Worm (Caenorhabditis elegans) whole organism, L4 larva: ENCODE measurements around the gene fipr-4.
A peak's percentile ranks its signal among the peaks of the same experiment; 100 is the strongest.

Experiments used
- F37D6.2 ChIP-seq: sonication (generic microtip); optimal IDR thresholded peaks from 2 replicates; lab custom pipeline; 2016; ENCODE audit warnings: mild to moderate bottlenecking, missing genetic modification characterization, missing compliant biosample characterization
- F44E2.7 ChIP-seq: fragments of 200-800 bp; sonication (Bioruptor generic); IDR thresholded peaks from 2 replicates; pipeline ENCODE4 v2.1.2; 2022; ENCODE audit warnings: missing genetic modification characterization, missing compliant biosample characterization
- F49E8.2 ChIP-seq: sonication (generic microtip); optimal IDR thresholded peaks from 2 replicates; lab custom pipeline; 2016; ENCODE audit warnings: missing compliant biosample characterization, mild to moderate bottlenecking, missing genetic modification characterization, borderline replicate concordance
- T20F7.1 ChIP-seq: fragments of 200-800 bp; sonication (Bioruptor generic); optimal IDR thresholded peaks from 2 replicates; lab custom pipeline; 2018; ENCODE audit warnings: mild to moderate bottlenecking, missing genetic modification characterization, missing compliant biosample characterization
- Y105C5A.15 ChIP-seq: fragments of 200-800 bp; sonication (Bioruptor generic); IDR thresholded peaks from 2 replicates; pipeline ENCODE4 v1.3.6; 2022; ENCODE audit warnings: missing genetic modification characterization, missing compliant biosample characterization
- Y48G9A.11 ChIP-seq: fragments of 200-800 bp; sonication (Bioruptor generic); IDR thresholded peaks from 2 replicates; pipeline ENCODE4 v1.3.6; 2022; ENCODE audit warnings: missing genetic modification reagents, missing genetic modification characterization, missing compliant biosample characterization
- Y5F2A.4 ChIP-seq: fragments of 200-800 bp; sonication (Bioruptor generic); optimal IDR thresholded peaks from 2 replicates; lab custom pipeline; 2018; ENCODE audit warnings: mild to moderate bottlenecking, missing genetic modification characterization, missing compliant biosample characterization
- Y75B8A.6 ChIP-seq: fragments of 200-800 bp; sonication (Bioruptor generic); IDR thresholded peaks from 2 replicates; pipeline ENCODE4 v1.3.6; 2022; ENCODE audit warnings: missing genetic modification reagents, missing genetic modification characterization, missing compliant biosample characterization
- aha-1 ChIP-seq: fragments of 150-350 bp; peaks from one replicate; lab custom pipeline; 2014; ENCODE audit warnings: missing biosample characterization, missing genetic modification characterization
- ceh-28 ChIP-seq: fragments of 150-350 bp; optimal IDR thresholded peaks from 2 replicates; lab custom pipeline; 2014; ENCODE audit warnings: missing biosample characterization, missing genetic modification reagents, missing genetic modification characterization
- ceh-62 ChIP-seq: sonication (generic microtip); optimal IDR thresholded peaks from 2 replicates; lab custom pipeline; 2017; ENCODE audit warnings: missing biosample characterization, missing genetic modification characterization
- ces-1 ChIP-seq: fragments of 150-350 bp; sonication (generic microtip); optimal IDR thresholded peaks from 4 replicates; lab custom pipeline; 2014; ENCODE audit warnings: missing biosample characterization, missing genetic modification reagents, missing genetic modification characterization
- cey-2 ChIP-seq: sonication (generic microtip); optimal IDR thresholded peaks from 3 replicates; lab custom pipeline; 2017; ENCODE audit warnings: missing genetic modification characterization, mild to moderate bottlenecking, missing compliant biosample characterization, antibody characterized with exemption, borderline replicate concordance; ENCODE audit not compliant: insufficient read depth
- daf-12 ChIP-seq: fragments of 150-350 bp; optimal IDR thresholded peaks from 2 replicates; lab custom pipeline; 2014; ENCODE audit warnings: missing biosample characterization, missing genetic modification reagents, missing genetic modification characterization
- daf-16 ChIP-seq, 3 experiments: sonication (generic microtip); optimal IDR thresholded peaks; 2 replicates each; lab custom pipeline; 2016 to 2017; ENCODE audit warnings: missing genetic modification characterization in 3 of 3, missing genetic modification reagents in 3 of 3, mild to moderate bottlenecking in 2 of 3, missing compliant biosample characterization in 2 of 3, missing biosample characterization in 1 of 3, moderate library complexity in 1 of 3
- dmd-6 ChIP-seq: fragments of 200-800 bp; sonication (Bioruptor generic); IDR thresholded peaks from 2 replicates; pipeline ENCODE4 v1.3.6; 2022; ENCODE audit warnings: missing genetic modification reagents, missing genetic modification characterization, missing compliant biosample characterization
- dve-1 ChIP-seq: sonication (generic microtip); optimal IDR thresholded peaks from 2 replicates; lab custom pipeline; 2017; ENCODE audit warnings: antibody characterized with exemption, mild to moderate bottlenecking, missing genetic modification characterization, missing compliant biosample characterization; ENCODE audit not compliant: insufficient read depth
- egl-27 ChIP-seq: sonication (generic microtip); optimal IDR thresholded peaks from 3 replicates; lab custom pipeline; 2017; ENCODE audit warnings: missing biosample characterization, missing genetic modification reagents, missing genetic modification characterization
- fkh-10 ChIP-seq: fragments of 150-350 bp; optimal IDR thresholded peaks from 2 replicates; lab custom pipeline; 2014; ENCODE audit warnings: missing biosample characterization, missing genetic modification reagents, missing genetic modification characterization
- gei-8 ChIP-seq: fragments of 200-800 bp; sonication (Bioruptor generic); optimal IDR thresholded peaks from 2 replicates; lab custom pipeline; 2018; ENCODE audit warnings: mild to moderate bottlenecking, missing genetic modification characterization, missing compliant biosample characterization
- hif-1 ChIP-seq, 2 experiments: sonication (generic microtip); optimal IDR thresholded peaks; 2 replicates each; lab custom pipeline; 2016 to 2017; ENCODE audit warnings: missing compliant biosample characterization in 2 of 2, missing genetic modification characterization in 2 of 2, missing genetic modification reagents in 2 of 2, missing genotype in 2 of 2, mild to moderate bottlenecking in 1 of 2
- hmg-1.1 ChIP-seq: fragments of 200-800 bp; sonication (Bioruptor generic); IDR thresholded peaks from 2 replicates; pipeline ENCODE4 v1.3.6; 2022; ENCODE audit warnings: missing genetic modification reagents, missing genetic modification characterization, missing compliant biosample characterization
- lin-1 ChIP-seq: fragments of 200-800 bp; sonication (Bioruptor generic); IDR thresholded peaks from 2 replicates; pipeline ENCODE4 v1.3.6; 2022; ENCODE audit warnings: missing genetic modification reagents, missing genetic modification characterization, missing compliant biosample characterization
- lin-13 ChIP-seq: fragments of 150-350 bp; optimal IDR thresholded peaks from 2 replicates; lab custom pipeline; 2014; ENCODE audit warnings: missing biosample characterization, missing genetic modification reagents, missing genetic modification characterization
- lsy-2 ChIP-seq, 2 experiments: fragments of 150-350 bp in 1 of 2; sonication (generic microtip) in 1 of 2; optimal IDR thresholded peaks; 2 replicates each; lab custom pipeline; 2014 to 2017; ENCODE audit warnings: missing biosample characterization in 2 of 2, missing genetic modification characterization in 2 of 2
- mdt-29 ChIP-seq: fragments of 200-800 bp; sonication (Bioruptor generic); IDR thresholded peaks from 2 replicates; pipeline ENCODE4 v1.3.6; 2022; ENCODE audit warnings: missing genetic modification reagents, missing genetic modification characterization, missing compliant biosample characterization
- mxl-3 ChIP-seq: fragments of 200-800 bp; sonication (Bioruptor generic); optimal IDR thresholded peaks from 2 replicates; lab custom pipeline; 2018; ENCODE audit warnings: mild to moderate bottlenecking, missing genetic modification characterization, missing compliant biosample characterization
- nhr-10 ChIP-seq: fragments of 150-350 bp; optimal IDR thresholded peaks from 2 replicates; lab custom pipeline; 2014; ENCODE audit warnings: missing biosample characterization, missing genetic modification characterization
- nhr-102 ChIP-seq: sonication (generic microtip); optimal IDR thresholded peaks from 2 replicates; lab custom pipeline; 2016; ENCODE audit warnings: mild to moderate bottlenecking, missing genetic modification characterization, moderate library complexity, missing compliant biosample characterization
- nhr-11 ChIP-seq: fragments of 150-350 bp; optimal IDR thresholded peaks from 2 replicates; lab custom pipeline; 2014; ENCODE audit warnings: missing biosample characterization, missing genetic modification characterization
- nhr-111 ChIP-seq: fragments of 200-800 bp; sonication (Bioruptor generic); optimal IDR thresholded peaks from 2 replicates; lab custom pipeline; 2018; ENCODE audit warnings: mild to moderate bottlenecking, missing genetic modification characterization, missing compliant biosample characterization
- nhr-48 ChIP-seq: sonication (generic microtip); optimal IDR thresholded peaks from 2 replicates; lab custom pipeline; 2016; ENCODE audit warnings: mild to moderate bottlenecking, missing genetic modification characterization, missing compliant biosample characterization
- nhr-6 ChIP-seq: fragments of 150-350 bp; optimal IDR thresholded peaks from 2 replicates; lab custom pipeline; 2014; ENCODE audit warnings: missing biosample characterization, missing genetic modification characterization
- nhr-76 ChIP-seq: fragments of 150-350 bp; optimal IDR thresholded peaks from 2 replicates; lab custom pipeline; 2014; ENCODE audit warnings: missing biosample characterization, missing genetic modification characterization
- nhr-77 ChIP-seq: fragments of 150-350 bp; optimal IDR thresholded peaks from 2 replicates; lab custom pipeline; 2014; ENCODE audit warnings: missing biosample characterization, missing genetic modification characterization
- pha-4 ChIP-seq, 2 experiments: fragments of 150-350 bp in 1 of 2; fragments of 200-800 bp in 1 of 2; sonication (Bioruptor generic) in 1 of 2; IDR thresholded peaks in 1 of 2; optimal IDR thresholded peaks in 1 of 2; 2 replicates each; pipeline versions ENCODE4 v1.3.6 to Lab custom; 2014 to 2022; ENCODE audit warnings: missing genetic modification characterization in 2 of 2, missing genetic modification reagents in 2 of 2, missing biosample characterization in 1 of 2, missing compliant biosample characterization in 1 of 2
- php-3 ChIP-seq: fragments of 200-800 bp; sonication (Bioruptor generic); IDR thresholded peaks from 2 replicates; pipeline ENCODE4 v1.3.6; 2022; ENCODE audit warnings: missing genetic modification reagents, missing genetic modification characterization, missing compliant biosample characterization
- rbr-2 ChIP-seq: sonication (generic microtip); optimal IDR thresholded peaks from 2 replicates; lab custom pipeline; 2016; ENCODE audit warnings: missing genotype, missing genetic modification characterization, missing compliant biosample characterization
- unc-39 ChIP-seq: sonication (generic microtip); optimal IDR thresholded peaks from 2 replicates; lab custom pipeline; 2017; ENCODE audit warnings: missing biosample characterization, missing genetic modification characterization
- vab-7 ChIP-seq: fragments of 200-800 bp; sonication (Bioruptor generic); IDR thresholded peaks from 2 replicates; pipeline ENCODE4 v1.3.6; 2022; ENCODE audit warnings: missing genetic modification reagents, missing genetic modification characterization, missing compliant biosample characterization
- zfp-2 ChIP-seq: sonication (generic microtip); optimal IDR thresholded peaks from 2 replicates; lab custom pipeline; 2016; ENCODE audit warnings: mild to moderate bottlenecking, missing genetic modification characterization, missing compliant biosample characterization
- zfp-3 ChIP-seq: fragments of 200-800 bp; sonication (Bioruptor generic); conservative IDR thresholded peaks from 2 replicates; pipeline ENCODE4 v1.3.6; 2022; ENCODE audit warnings: missing genetic modification reagents, missing genetic modification characterization, missing compliant biosample characterization

fipr-4 gene

DNA sequence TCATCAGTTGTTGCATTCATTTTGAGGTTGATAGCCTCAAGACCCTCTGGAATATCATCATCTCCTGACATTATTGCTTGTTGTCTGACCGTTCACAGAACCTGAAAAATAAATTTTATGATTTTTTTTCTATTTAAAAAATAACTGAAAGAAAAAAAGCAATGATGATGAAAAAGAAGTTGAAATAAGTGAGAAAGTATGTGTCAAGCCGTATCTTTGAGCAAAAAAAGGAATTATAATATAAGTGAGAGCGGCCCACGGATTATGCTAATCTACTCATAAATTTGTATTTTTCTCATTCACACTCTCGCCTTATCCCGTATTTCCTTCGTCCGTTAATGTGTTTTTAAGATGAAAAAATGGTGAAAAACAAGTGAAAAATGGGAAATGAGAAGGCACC, 42.0 kb upstream of the fipr-4 start, which contains the start of gene ric-4:
ric-4 (minus strand) TSS at position 101 of the 400 bp plus-strand sequence.
- no peak for TF ChIP-seq unc-39
- TF ChIP-seq nhr-10 (tag; lab: Kevin White, UChicago), result no peak
- no peak for TF ChIP-seq ceh-62 (tag; lab: Kevin White, UChicago)
- no peak for TF ChIP-seq nhr-102 (tag; lab: Kevin White, UChicago)
- TF ChIP-seq nhr-48 (tag; lab: Kevin White, UChicago), result no peak
- no peak for TF ChIP-seq hif-1 (tag; optimal IDR thresholded peaks at IDR 0.05; lab: Kevin White, UChicago)

DNA sequence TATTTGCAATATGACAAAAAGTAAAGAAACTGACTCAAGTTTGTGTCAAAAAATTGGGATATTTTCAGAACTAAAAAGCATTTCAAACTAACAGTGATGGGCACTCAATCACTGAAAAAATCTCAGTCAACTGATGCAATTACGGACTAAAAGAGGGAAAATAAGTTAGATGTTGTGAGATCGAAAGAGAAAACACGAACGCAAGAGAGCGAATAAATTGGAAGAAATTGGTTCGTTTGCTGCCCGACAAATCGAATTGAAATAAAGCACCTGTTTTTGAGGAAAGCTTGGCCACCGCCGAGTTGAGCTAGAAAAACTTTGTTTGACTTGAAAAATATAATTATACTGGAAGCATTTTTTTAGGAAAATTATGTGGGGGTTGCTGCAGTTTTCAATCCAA, 37.8 kb upstream of the fipr-4 start:
- TF ChIP-seq ces-1, result peak; percentile 54
- TF ChIP-seq Y5F2A.4, result no peak

- no peak for TF ChIP-seq lin-13 (GFP tag; lab: Kevin White, UChicago)
- TF ChIP-seq ces-1, result peak; percentile 73
- TF ChIP-seq aha-1 (tag; lab: Kevin White, UChicago), result no peak
Measured at ce11 chrV:10265019-10265418, 36.8 kb upstream of the fipr-4 start.

ce11 chrV:10260460-10260859, 32.2 kb upstream of the fipr-4 start, which contains the start of gene sri-18:
sri-18 (minus strand) TSS chrV:10260560.
- TF ChIP-seq daf-16 (GFP tag; optimal IDR thresholded peaks at IDR 0.05; lab: Kevin White, UChicago), result no peak
- TF ChIP-seq daf-16 (tag; optimal IDR thresholded peaks at IDR 0.05; lab: Kevin White, UChicago), result no peak
- no peak for TF ChIP-seq T20F7.1 (GFP tag; lab: Kevin White, UChicago)
- no peak for TF ChIP-seq ces-1
- no peak for TF ChIP-seq dve-1
- TF ChIP-seq Y105C5A.15 (GFP tag; lab: Robert Waterston, UW), result no peak
- TF ChIP-seq F37D6.2, result no peak
- no peak for TF ChIP-seq nhr-10 (tag; lab: Kevin White, UChicago)
- no peak for TF ChIP-seq ceh-28
- TF ChIP-seq zfp-3 (GFP tag; lab: Robert Waterston, UW), result no peak
- no peak for TF ChIP-seq mxl-3 (GFP tag; lab: Kevin White, UChicago)
- TF ChIP-seq F49E8.2 (tag; lab: Kevin White, UChicago), result no peak
- TF ChIP-seq hif-1 (tag; optimal IDR thresholded peaks at IDR 0.05; lab: Kevin White, UChicago), result no peak
- TF ChIP-seq fkh-10 (GFP tag; lab: Kevin White, UChicago), result no peak
- no peak for TF ChIP-seq Y75B8A.6
- TF ChIP-seq lin-13 (GFP tag; lab: Kevin White, UChicago), result no peak
- no peak for TF ChIP-seq lin-1 (GFP tag; lab: Robert Waterston, UW)
- TF ChIP-seq nhr-11 (tag; lab: Kevin White, UChicago), result no peak
- no peak for TF ChIP-seq cey-2 (tag; lab: Kevin White, UChicago)
- TF ChIP-seq aha-1 (tag; lab: Kevin White, UChicago), result no peak
- TF ChIP-seq gei-8, result no peak
- TF ChIP-seq, all 104 proteins: peak for 0

- no peak for TF ChIP-seq lin-1 (GFP tag; lab: Robert Waterston, UW)
- no peak for TF ChIP-seq F49E8.2 (tag; lab: Kevin White, UChicago)
- no peak for TF ChIP-seq mdt-29 (GFP tag; lab: Robert Waterston, UW)
- TF ChIP-seq hmg-1.1 (GFP tag; lab: Robert Waterston, UW), result no peak
- TF ChIP-seq egl-27 (tag; lab: Kevin White, UChicago), result no peak
- TF ChIP-seq php-3 (GFP tag; lab: Robert Waterston, UW), result peak; percentile 63
- TF ChIP-seq cey-2 (tag; lab: Kevin White, UChicago), result no peak
- peak; percentile 64 for TF ChIP-seq dve-1
- no peak for TF ChIP-seq Y48G9A.11
- TF ChIP-seq vab-7 (GFP tag; lab: Robert Waterston, UW), result no peak
- peak; percentile 91 for TF ChIP-seq dmd-6 (GFP tag; lab: Robert Waterston, UW)
- TF ChIP-seq nhr-111 (GFP tag; lab: Kevin White, UChicago), result no peak
- TF ChIP-seq mxl-3 (GFP tag; lab: Kevin White, UChicago), result peak; percentile 52
- TF ChIP-seq ceh-62 (tag; lab: Kevin White, UChicago), result no peak
- no peak for TF ChIP-seq zfp-2 (tag; lab: Kevin White, UChicago)
- peak; percentile 73 for TF ChIP-seq nhr-77 (tag; lab: Kevin White, UChicago)
- TF ChIP-seq nhr-76 (tag; lab: Kevin White, UChicago), result no peak
- TF ChIP-seq F44E2.7 (GFP tag; lab: Robert Waterston, UW), result no peak
- TF ChIP-seq rbr-2, result no peak
- TF ChIP-seq zfp-3 (GFP tag; lab: Robert Waterston, UW), result no peak
- no peak for TF ChIP-seq lsy-2 (tag; optimal IDR thresholded peaks at IDR 0.05; lab: Kevin White, UChicago)
- TF ChIP-seq nhr-6, result no peak
- no peak for TF ChIP-seq pha-4 (GFP tag; IDR thresholded peaks at IDR 0.05; lab: Robert Waterston, UW)
- peak; percentile 14 for TF ChIP-seq pha-4 (tag; optimal IDR thresholded peaks at IDR 0.05; lab: Kevin White, UChicago)
- no peak for TF ChIP-seq daf-12
Measured at ce11 chrV:10256050-10256449, 27.8 kb upstream of the fipr-4 start, which contains the start of gene nhr-232. nhr-232 (plus strand) TSS chrV:10256170.
